Fruit fly (Drosophila melanogaster) ovary, adult (tissue): ENCODE measurements around the gene CG7328.

Experiments
- CG17801 ChIP-seq: fragments of 200-800 bp; optimal IDR thresholded peaks from 2 replicates; lab custom pipeline; 2019; ENCODE audit warnings: missing biosample characterization, mild to moderate bottlenecking, missing genetic modification characterization, moderate library complexity; ENCODE audit not compliant: partially characterized antibody

The CG7328 gene

DNA sequence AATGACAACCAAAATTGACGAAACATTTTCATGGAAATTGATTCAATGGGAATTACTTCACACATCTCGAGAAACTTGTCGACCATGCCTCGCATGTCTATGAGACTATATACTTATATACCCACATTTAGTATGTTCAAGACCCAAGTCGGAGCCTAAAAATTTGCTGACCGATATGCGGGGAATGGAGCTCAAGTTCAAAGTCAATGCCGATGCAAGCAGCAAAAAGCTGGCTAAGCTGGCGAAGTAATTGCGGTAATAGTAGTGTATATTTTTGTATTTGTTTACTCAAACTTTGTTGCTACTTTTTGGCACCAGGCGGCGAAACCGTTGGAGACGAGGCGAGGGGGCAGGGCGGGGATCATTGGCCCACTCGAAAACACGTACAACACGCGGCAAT, 17.4 kb downstream of the CG7328 start:
- TF ChIP-seq CG17801 (GFP tag; lab: Kevin White, UChicago) = no peak

DNA sequence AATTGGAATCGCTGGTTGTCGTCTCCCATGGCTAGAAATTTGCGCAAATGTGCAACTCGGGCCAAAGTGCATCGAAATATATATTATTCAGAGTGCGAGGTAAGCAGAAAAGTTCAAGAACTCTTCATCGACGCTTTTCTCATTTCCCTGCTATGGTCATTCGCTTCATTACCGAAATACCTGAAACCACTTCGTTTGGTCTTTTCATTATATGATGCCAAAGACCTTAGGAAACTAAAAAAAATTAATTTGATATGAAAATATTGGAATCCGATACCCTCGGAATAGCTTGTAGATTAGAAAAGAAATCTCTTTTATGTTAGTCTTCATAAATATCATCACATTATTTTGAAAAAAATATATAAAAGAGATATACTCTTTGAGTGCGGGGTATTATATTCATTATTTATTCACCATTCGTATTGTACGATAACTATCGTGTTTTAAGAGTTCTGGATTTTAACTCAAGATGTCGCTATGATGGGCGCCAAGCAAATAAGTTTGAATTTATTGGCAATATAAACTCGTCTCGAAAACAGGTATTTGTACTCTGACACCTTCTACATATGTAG, 27.5 kb downstream of the CG7328 start, which contains the start of gene CG14187:
Gene CG14187, minus strand, starts transcription at position 51 of the 572 bp plus-strand sequence.
- TF ChIP-seq CG17801 (GFP tag; lab: Kevin White, UChicago) = peak; percentile 81

DNA sequence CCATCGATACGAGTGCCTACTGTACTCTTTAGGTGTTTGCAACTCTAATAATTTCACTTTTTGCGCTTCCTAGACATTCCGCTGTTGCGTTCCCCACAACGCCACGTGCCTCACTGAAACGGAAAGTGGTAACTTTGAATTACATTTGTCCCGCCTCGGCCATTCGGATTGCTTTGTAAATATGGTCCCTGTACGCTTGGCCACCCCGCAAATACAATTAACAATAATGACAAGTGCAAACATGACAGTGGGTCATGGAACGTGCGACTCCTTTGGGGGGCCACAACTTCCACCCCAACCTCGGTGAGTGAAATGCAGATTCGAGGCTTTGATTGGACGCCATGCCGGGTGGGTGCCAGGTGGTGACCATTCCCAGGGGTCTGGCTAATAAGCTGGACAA, 29.0 kb downstream of the CG7328 start, which contains the start of gene Ir76b:
Gene Ir76b, minus strand, starts transcription at position 101 of the 400 bp plus-strand sequence.
- TF ChIP-seq CG17801 (GFP tag; lab: Kevin White, UChicago) = no peak

DNA sequence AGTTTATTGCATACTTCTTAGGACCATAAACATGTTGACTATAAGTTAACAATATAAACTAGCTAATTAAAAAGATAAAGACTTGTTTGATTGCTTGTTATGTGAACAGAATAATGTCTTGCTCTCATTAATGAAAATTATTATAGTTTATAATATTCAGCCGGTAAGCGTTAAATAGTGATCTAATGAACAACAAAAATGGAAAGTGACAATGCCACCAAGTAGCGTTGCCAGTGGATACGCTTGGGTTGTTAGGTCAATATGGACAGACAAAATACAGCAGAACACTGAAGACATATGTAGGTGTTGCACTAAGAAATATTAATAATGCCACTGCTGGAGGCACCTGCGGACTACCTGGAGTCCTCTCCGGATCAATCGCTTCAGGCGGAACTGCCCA, 34.6 kb downstream of the CG7328 start, which contains the start of gene CG14185:
Gene CG14185, plus strand, starts transcription at position 301 of the 400 bp plus-strand sequence.
- TF ChIP-seq CG17801 (GFP tag; lab: Kevin White, UChicago) = no peak

DNA sequence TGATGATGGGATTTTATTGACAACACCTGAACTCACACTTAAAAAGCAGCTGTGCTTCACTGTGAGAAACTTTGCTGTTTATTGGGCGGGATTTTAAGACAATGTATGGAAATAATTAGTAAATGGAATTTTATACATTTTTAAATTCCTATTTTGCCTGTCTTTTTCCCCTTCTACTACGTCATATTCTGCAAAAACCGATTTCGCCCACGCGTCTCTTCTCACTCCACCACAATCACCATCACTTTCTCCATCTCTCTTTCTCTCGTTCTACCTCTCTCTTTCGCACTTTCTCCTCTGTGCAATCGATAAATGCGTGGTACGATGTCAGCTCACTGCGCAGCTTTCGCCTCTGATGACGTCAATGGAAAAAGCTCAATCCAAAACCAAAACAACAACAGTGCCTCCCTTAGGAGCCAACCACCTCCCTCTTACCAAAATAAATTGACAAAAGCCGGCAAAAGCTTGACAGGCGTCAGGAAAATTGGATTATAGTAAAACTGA, 35.8 kb downstream of the CG7328 start:
- TF ChIP-seq CG17801 (GFP tag; lab: Kevin White, UChicago) = no peak

DNA sequence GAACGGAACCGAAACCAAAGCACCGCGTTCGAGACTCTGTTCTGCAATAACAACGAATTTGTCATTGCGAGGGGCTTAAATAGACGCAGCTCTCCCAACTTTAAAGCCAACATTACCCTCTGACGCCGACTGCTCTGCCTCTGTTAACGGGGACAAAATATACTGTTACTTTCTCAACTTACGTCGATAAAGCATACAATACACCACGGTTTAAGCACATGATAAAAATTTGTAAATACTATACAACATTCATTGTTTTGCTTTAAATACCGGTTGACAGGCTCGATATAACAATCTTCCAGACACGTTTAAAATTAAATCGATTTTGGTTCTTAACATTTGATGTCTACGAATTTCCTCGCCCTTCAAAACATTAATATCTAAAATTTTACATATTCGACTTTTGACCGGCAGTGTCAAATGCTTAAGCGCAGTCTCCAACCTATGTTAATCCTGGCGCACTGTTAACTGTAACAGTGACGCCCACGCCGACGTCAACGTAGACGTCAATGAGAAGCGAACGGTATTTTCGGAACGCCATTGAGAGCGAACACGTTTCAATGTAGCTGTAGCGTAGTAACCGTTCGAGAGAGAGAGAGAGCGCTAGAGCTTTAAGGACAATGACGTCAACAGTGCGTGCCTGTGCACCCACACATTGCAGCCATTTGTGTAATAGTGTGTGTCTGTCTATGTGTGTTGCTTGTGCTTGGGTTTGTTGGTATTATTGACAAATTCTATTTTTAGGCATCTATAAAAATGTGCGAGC, 36.4 kb downstream of the CG7328 start, which contains the start of gene CG14186:
Gene CG14186, minus strand, starts transcription at position 51 of the 766 bp plus-strand sequence.
- TF ChIP-seq CG17801 (GFP tag; lab: Kevin White, UChicago) = no peak

DNA sequence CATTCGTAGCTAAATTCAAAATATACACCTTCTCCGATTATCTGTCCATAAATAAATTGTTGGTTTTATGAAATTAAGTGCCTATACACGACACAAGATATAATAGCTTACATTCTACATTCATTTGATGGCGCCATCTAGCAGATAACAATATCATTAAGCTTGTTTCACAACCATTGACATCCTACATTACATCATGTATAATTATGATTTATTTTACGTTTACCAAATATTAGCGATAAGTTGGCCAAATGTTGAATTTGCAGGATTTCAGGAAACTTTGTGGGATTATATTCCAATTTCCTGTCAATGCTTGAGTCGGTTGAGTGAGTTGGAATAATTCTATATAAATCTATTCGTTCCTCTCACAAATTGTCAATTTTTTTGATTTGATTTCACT, 43.1 kb downstream of the CG7328 start:
- TF ChIP-seq CG17801 (GFP tag; lab: Kevin White, UChicago) = no peak
